Worm (Caenorhabditis elegans): Measurements from ENCODE around the gene T03G6.3.

The T03G6.3 gene

DNA sequence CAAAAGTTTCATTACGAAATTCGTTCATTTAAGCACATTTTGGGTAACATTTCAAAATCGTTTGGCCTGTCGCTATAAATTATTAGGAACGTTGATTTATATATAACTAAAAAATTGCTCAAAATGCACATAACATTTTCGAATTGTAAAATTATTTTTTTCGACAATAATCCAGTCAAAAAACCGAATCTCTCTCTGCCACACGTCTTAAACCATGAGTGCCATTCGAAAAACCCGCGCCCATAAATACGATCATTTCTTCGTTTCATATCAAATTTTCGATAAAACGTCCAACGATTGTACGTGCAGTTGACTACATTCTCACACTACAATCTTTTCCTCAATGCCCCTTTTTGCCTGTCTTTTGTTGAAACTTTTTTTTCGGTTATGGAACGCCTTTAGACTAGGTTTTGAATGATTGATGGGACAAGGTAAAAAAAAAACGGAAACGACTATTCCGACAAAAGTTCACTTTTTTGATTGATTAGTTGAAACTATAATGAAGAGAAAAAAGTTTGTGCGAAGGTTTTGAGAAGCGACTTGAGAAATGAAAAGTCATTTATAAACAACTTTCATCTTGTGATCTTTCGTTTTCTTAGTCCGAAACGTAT is 22.8 kb downstream of the T03G6.3 start:
- TF ChIP-seq zag-1 (tag; optimal IDR thresholded peaks at IDR 0.05) (no peak), nhr-129 (tag; optimal IDR thresholded peaks at IDR 0.05) (peak; percentile 27), ama-1 (optimal IDR thresholded peaks at IDR 0.05) (peak; percentile 70), ceh-82 (tag; optimal IDR thresholded peaks at IDR 0.05) (no peak), Y55F3AM.14 (GFP tag; optimal IDR thresholded peaks at IDR 0.05) (no peak), lsy-2 (tag; optimal IDR thresholded peaks at IDR 0.05) (no peak), unc-55 (GFP tag; optimal IDR thresholded peaks at IDR 0.05) (no peak), sma-9 (GFP tag; optimal IDR thresholded peaks at IDR 0.05) (peak; percentile 23), sma-9 (tag; optimal IDR thresholded peaks at IDR 0.05) (no peak), lin-13 (GFP tag; optimal IDR thresholded peaks at IDR 0.05) (no peak), elt-3 (tag; optimal IDR thresholded peaks at IDR 0.05) (no peak), crh-2 (tag; optimal IDR thresholded peaks at IDR 0.05) (peak; percentile 28)

DNA sequence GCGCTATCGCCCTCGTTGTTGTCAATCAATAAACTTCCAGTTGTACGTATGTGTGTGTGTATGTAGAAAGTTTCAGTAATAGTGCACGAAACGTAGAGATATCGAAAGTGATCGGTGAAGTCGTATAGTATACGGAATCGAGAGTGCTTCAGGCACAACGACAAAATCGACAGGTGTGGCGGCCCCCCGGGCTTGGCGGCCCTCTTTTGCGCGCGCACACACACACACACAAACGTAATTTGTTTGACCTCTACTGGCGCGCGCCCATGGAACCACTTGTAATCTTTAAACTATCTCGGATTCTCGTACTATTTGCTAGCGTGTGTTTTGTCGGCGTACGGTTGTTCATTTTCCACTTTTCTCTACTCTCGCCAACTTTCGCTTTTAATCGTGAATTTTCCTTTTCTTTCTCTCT is 23.9 kb downstream of the T03G6.3 start:
- no peak for TF ChIP-seq mdl-1 (tag; optimal IDR thresholded peaks at IDR 0.05)
- peak; percentile 43 for TF ChIP-seq nhr-21 (tag; optimal IDR thresholded peaks at IDR 0.05)
- peak; percentile 90 for TF ChIP-seq blmp-1 (tag; optimal IDR thresholded peaks at IDR 0.05; ENCODE audit: insufficient read depth)
- TF ChIP-seq lin-13 (GFP tag; optimal IDR thresholded peaks at IDR 0.05), result no peak
- TF ChIP-seq elt-1 (tag; optimal IDR thresholded peaks at IDR 0.05), result no peak
- TF ChIP-seq zag-1 (tag; optimal IDR thresholded peaks at IDR 0.05), result no peak
- TF ChIP-seq nhr-237 (tag; optimal IDR thresholded peaks at IDR 0.05), result no peak
- TF ChIP-seq nhr-10 (tag; optimal IDR thresholded peaks at IDR 0.05), result no peak
- TF ChIP-seq fos-1 (tag; optimal IDR thresholded peaks at IDR 0.05), result peak; percentile 8
- peak; percentile 3 for TF ChIP-seq C34F6.9 (tag; optimal IDR thresholded peaks at IDR 0.05)
- TF ChIP-seq lin-39 (tag; optimal IDR thresholded peaks at IDR 0.05), result no peak
- TF ChIP-seq sma-9 (GFP tag; optimal IDR thresholded peaks at IDR 0.05), result peak; percentile 84
- no peak for TF ChIP-seq sma-9 (tag; optimal IDR thresholded peaks at IDR 0.05)
- peak; percentile 88 for TF ChIP-seq nhr-25 (tag; optimal IDR thresholded peaks at IDR 0.05)
- TF ChIP-seq crh-2 (tag; optimal IDR thresholded peaks at IDR 0.05), result no peak
- no peak for TF ChIP-seq dmd-4 (tag; optimal IDR thresholded peaks at IDR 0.05)
- no peak for TF ChIP-seq nhr-11 (tag; optimal IDR thresholded peaks at IDR 0.05)
- no peak for TF ChIP-seq ztf-1 (GFP tag; conservative IDR thresholded peaks at IDR 0.05)
- TF ChIP-seq snpc-4 (tag; optimal IDR thresholded peaks at IDR 0.05), result peak; percentile 23
- TF ChIP-seq ceh-82 (tag; optimal IDR thresholded peaks at IDR 0.05), result no peak
- TF ChIP-seq aly-2 (tag; optimal IDR thresholded peaks at IDR 0.05), result no peak
- TF ChIP-seq ceh-16 (tag; optimal IDR thresholded peaks at IDR 0.05), result peak; percentile 82
- no peak for TF ChIP-seq mbf-1 (tag; optimal IDR thresholded peaks at IDR 0.05)
- no peak for TF ChIP-seq mab-5 (tag; optimal IDR thresholded peaks at IDR 0.05)
- TF ChIP-seq elt-3 (tag; optimal IDR thresholded peaks at IDR 0.05), result no peak
- TF ChIP-seq nhr-129 (tag; optimal IDR thresholded peaks at IDR 0.05), result peak; percentile 61
- TF ChIP-seq nhr-12 (tag; optimal IDR thresholded peaks at IDR 0.05), result no peak
- no peak for TF ChIP-seq unc-55 (GFP tag; optimal IDR thresholded peaks at IDR 0.05)
- TF ChIP-seq nhr-77 (tag; optimal IDR thresholded peaks at IDR 0.05), result no peak
- TF ChIP-seq alr-1 (tag; optimal IDR thresholded peaks at IDR 0.05), result no peak
- no peak for TF ChIP-seq ZK546.5 (tag; optimal IDR thresholded peaks at IDR 0.05)
- TF ChIP-seq gmeb-1 (tag; optimal IDR thresholded peaks at IDR 0.05), result no peak
- TF ChIP-seq ztf-11 (tag; optimal IDR thresholded peaks at IDR 0.05), result no peak
- TF ChIP-seq sem-4 (tag; optimal IDR thresholded peaks at IDR 0.05), result no peak
- TF ChIP-seq lin-11 (tag; optimal IDR thresholded peaks at IDR 0.05), result no peak
- no peak for TF ChIP-seq skn-1 (tag; optimal IDR thresholded peaks at IDR 0.05)
- TF ChIP-seq ama-1 (optimal IDR thresholded peaks at IDR 0.05), result no peak
- TF ChIP-seq Y55F3AM.14 (GFP tag; optimal IDR thresholded peaks at IDR 0.05), result no peak
- TF ChIP-seq peb-1 (tag; optimal IDR thresholded peaks at IDR 0.05), result no peak
- TF ChIP-seq R02D3.7 (tag; optimal IDR thresholded peaks at IDR 0.05), result no peak
- TF ChIP-seq unc-39 (tag; optimal IDR thresholded peaks at IDR 0.05), result no peak
- peak in 1 of 2 experiments; percentile 51 for TF ChIP-seq lsy-2 (tag; optimal IDR thresholded peaks at IDR 0.05)
- peak; percentile 65 for TF ChIP-seq sma-3 (GFP tag; optimal IDR thresholded peaks at IDR 0.05)
- peak; percentile 37 for TF ChIP-seq nhr-6 (tag; optimal IDR thresholded peaks at IDR 0.05)
- TF ChIP-seq unc-62 (GFP tag; optimal IDR thresholded peaks at IDR 0.05), result no peak
- TF ChIP-seq egl-27 (tag; optimal IDR thresholded peaks at IDR 0.05), result peak; percentile 18
- TF ChIP-seq nhr-23 (tag; optimal IDR thresholded peaks at IDR 0.05), result no peak
- TF ChIP-seq F13H6.1 (tag; optimal IDR thresholded peaks at IDR 0.05), result peak; percentile 93
- no peak for TF ChIP-seq ztf-4 (tag; optimal IDR thresholded peaks at IDR 0.05)

All from whole organism, L2 larva.